Fruit fly (Drosophila melanogaster): ENCODE measurements around the gene CG43221.

DNA sequence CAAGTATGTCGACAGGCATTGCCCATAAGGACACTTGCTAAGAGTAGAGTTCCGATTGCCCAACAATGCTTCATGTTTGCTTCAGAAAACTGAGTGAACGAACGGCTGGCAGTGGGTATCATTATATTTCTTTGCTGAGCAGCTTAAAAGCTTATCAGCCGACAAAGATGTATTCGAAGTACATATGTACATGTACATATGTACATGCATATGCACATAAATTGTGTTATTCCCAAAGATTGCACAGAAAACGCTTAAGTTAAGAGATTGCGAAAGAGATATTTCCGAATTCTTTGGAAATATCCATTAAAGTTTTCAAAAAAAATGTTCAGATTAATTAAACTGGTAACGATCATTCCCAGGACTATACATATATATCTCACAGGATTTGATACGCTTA, 29.7 kb upstream of the CG43221 start, which contains the start of gene SPH93:
- TF ChIP-seq psq (GFP tag; optimal IDR thresholded peaks at IDR 0.05) (no peak), Vsx2 (GFP tag; optimal IDR thresholded peaks at IDR 0.05; ENCODE audit: partially characterized antibody) (no peak), h (GFP tag; optimal IDR thresholded peaks at IDR 0.05) (no peak), Myc (optimal IDR thresholded peaks at IDR 0.05) (no peak), Dif (GFP tag; optimal IDR thresholded peaks at IDR 0.05; ENCODE audit: partially characterized antibody) (no peak)
